Fruit fly (Drosophila melanogaster) whole organism, pupa: ENCODE results near the gene Lamtor3.

Experiments
- CG10348 ChIP-seq: fragments of 200-800 bp; sonication (Bioruptor generic); IDR thresholded peaks from 2 replicates; pipeline ENCODE4 v1.3.6; 2022; ENCODE audit warnings: missing biosample characterization, missing genetic modification characterization
- CG12605 ChIP-seq: fragments of 200-800 bp; sonication (Bioruptor generic); IDR thresholded peaks from 2 replicates; pipeline ENCODE4 v1.3.6; 2022; ENCODE audit warnings: missing biosample characterization, missing genetic modification characterization
- CG13204 ChIP-seq: fragments of 200-800 bp; sonication (Bioruptor generic); optimal IDR thresholded peaks from 2 replicates; lab custom pipeline; 2018; ENCODE audit warnings: missing biosample characterization, mild to moderate bottlenecking, missing genetic modification characterization, moderate library complexity
- CG14655 ChIP-seq: fragments of 200-800 bp; sonication (Bioruptor generic); optimal IDR thresholded peaks from 3 replicates; lab custom pipeline; 2017; ENCODE audit warnings: mild to moderate bottlenecking, missing biosample characterization, missing genetic modification reagents, missing genetic modification characterization
- CG15710 ChIP-seq: fragments of 200-800 bp; sonication (Bioruptor generic); optimal IDR thresholded peaks from 2 replicates; lab custom pipeline; 2018; ENCODE audit warnings: missing biosample characterization, mild to moderate bottlenecking, missing genetic modification characterization, moderate library complexity
- CG17806 ChIP-seq: fragments of 200-800 bp; sonication (Bioruptor generic); optimal IDR thresholded peaks from 2 replicates; lab custom pipeline; 2018; ENCODE audit warnings: missing biosample characterization, mild to moderate bottlenecking, missing genetic modification characterization, moderate library complexity
- CG32121 ChIP-seq: fragments of 200-800 bp; sonication (Bioruptor generic); IDR thresholded peaks from 2 replicates; pipeline ENCODE4 v1.3.6; 2022; ENCODE audit warnings: missing biosample characterization, missing genetic modification characterization
- CG34367 ChIP-seq: fragments of 200-800 bp; sonication (Bioruptor generic); optimal IDR thresholded peaks from 2 replicates; lab custom pipeline; 2018; ENCODE audit warnings: missing biosample characterization, mild to moderate bottlenecking, missing genetic modification characterization
- CG4496 ChIP-seq: fragments of 200-800 bp; sonication (Bioruptor generic); IDR thresholded peaks from 3 replicates; pipeline ENCODE4 v1.3.6; 2022; ENCODE audit warnings: missing biosample characterization, missing genetic modification characterization
- CG8159 ChIP-seq: fragments of 200-800 bp; sonication (Bioruptor generic); optimal IDR thresholded peaks from 3 replicates; lab custom pipeline; 2018; ENCODE audit warnings: missing biosample characterization, mild to moderate bottlenecking, missing genetic modification characterization, moderate library complexity
- CG8301 ChIP-seq: fragments of 200-800 bp; sonication (Bioruptor generic); optimal IDR thresholded peaks from 2 replicates; lab custom pipeline; 2018; ENCODE audit warnings: missing biosample characterization, mild to moderate bottlenecking, missing genetic modification characterization
- CG9948 ChIP-seq: fragments of 200-800 bp; sonication (Bioruptor generic); optimal IDR thresholded peaks from 2 replicates; lab custom pipeline; 2018; ENCODE audit warnings: missing biosample characterization, mild to moderate bottlenecking, missing genetic modification characterization, moderate library complexity
- D1 ChIP-seq: fragments of 200-800 bp; sonication (Bioruptor generic); optimal IDR thresholded peaks from 2 replicates; lab custom pipeline; 2018; ENCODE audit warnings: missing biosample characterization, mild to moderate bottlenecking, missing genetic modification characterization, moderate library complexity
- EcR ChIP-seq: fragments of 200-800 bp; sonication (Bioruptor generic); optimal IDR thresholded peaks from 3 replicates; lab custom pipeline; 2019; ENCODE audit warnings: missing biosample characterization, missing genetic modification characterization, mild to moderate bottlenecking, moderate library complexity, missing genetic modification reagents
- Ets98B ChIP-seq: fragments of 200-800 bp; sonication (Bioruptor generic); IDR thresholded peaks from 2 replicates; pipeline ENCODE4 v1.3.6; 2022; ENCODE audit warnings: missing biosample characterization, missing genetic modification characterization
- Pif1A ChIP-seq: fragments of 200-800 bp; sonication (Bioruptor generic); optimal IDR thresholded peaks from 3 replicates; lab custom pipeline; 2016; ENCODE audit warnings: missing biosample characterization, missing genetic modification characterization
- Pif1B ChIP-seq: fragments of 200-800 bp; sonication (Bioruptor generic); optimal IDR thresholded peaks from 3 replicates; lab custom pipeline; 2016; ENCODE audit warnings: missing biosample characterization, missing genetic modification characterization
- Snoo ChIP-seq: fragments of 200-800 bp; sonication (Bioruptor generic); optimal IDR thresholded peaks from 3 replicates; lab custom pipeline; 2017; ENCODE audit warnings: missing biosample characterization, mild to moderate bottlenecking, missing genetic modification characterization, inconsistent platforms
- fd96Ca ChIP-seq: fragments of 200-800 bp; sonication (Bioruptor generic); IDR thresholded peaks from 3 replicates; pipeline ENCODE4 v1.3.6; 2022; ENCODE audit warnings: missing biosample characterization, missing genetic modification characterization
- gl ChIP-seq: fragments of 200-800 bp; sonication (Bioruptor generic); optimal IDR thresholded peaks from 2 replicates; lab custom pipeline; 2018; ENCODE audit warnings: missing biosample characterization, mild to moderate bottlenecking, missing genetic modification characterization
- rn ChIP-seq: fragments of 200-800 bp; sonication (Bioruptor generic); IDR thresholded peaks from 2 replicates; pipeline ENCODE4 v1.3.6; 2022; ENCODE audit warnings: missing biosample characterization, missing genetic modification characterization

Lamtor3 gene

DNA sequence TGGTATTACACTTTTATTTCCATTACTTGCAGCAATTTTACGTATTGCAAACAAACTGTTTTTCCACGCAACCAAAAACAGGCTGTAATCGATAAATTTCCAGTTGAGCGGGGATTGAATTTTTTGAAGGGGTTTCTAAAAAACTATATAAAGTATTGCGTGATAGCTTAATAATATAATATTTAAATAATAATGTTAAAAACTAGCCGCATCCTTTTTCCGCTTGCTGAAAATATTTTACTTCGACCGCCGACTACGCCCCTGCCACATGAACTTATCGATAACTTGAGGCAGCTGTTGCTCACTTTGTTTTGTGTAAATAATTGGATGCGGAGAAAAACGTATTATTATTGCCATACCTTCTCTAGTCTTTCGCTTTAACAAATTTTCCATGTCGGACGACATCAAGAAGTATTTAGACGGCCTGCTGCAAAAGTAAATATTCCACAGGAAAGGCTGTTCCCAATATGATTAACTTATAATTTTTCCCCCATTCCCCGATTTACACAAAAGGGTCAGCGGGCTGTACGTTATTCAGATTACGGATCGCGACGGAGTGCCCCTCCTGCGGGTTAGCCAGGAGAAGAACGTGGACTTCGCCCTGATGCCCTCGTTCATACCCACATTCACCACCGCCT lies at the start of gene Lamtor3, which contains the start of gene fws:
Lamtor3 (plus strand) TSS at position 289 of the 638 bp plus-strand sequence.
fws (minus strand) TSS at position 87 of the 638 bp plus-strand sequence.
- TF ChIP-seq Snoo (tag; lab: Kevin White, UChicago) (peak; percentile 99), Pif1B (GFP tag; lab: Kevin White, UChicago) (peak; percentile 99), CG13204 (GFP tag; lab: Kevin White, UChicago) (no peak), fd96Ca (GFP tag; lab: Robert Waterston, UW) (peak; percentile 100), rn (GFP tag; lab: Robert Waterston, UW) (peak; percentile 99), EcR (GFP tag; lab: Kevin White, UChicago) (peak; percentile 41), Pif1A (GFP tag; lab: Kevin White, UChicago) (peak; percentile 98), CG17806 (peak; percentile 99), CG34367 (peak; percentile 98), CG8301 (tag; lab: Kevin White, UChicago) (peak; percentile 99), CG9948 (peak; percentile 99), CG8159 (tag; lab: Kevin White, UChicago) (peak; percentile 99), CG12605 (GFP tag; lab: Robert Waterston, UW) (peak; percentile 99), CG32121 (peak; percentile 99), D1 (tag; lab: Kevin White, UChicago) (peak; percentile 96), Ets98B (GFP tag; lab: Robert Waterston, UW) (peak; percentile 100), CG14655 (peak; percentile 99), gl (peak; percentile 95), CG15710 (tag; lab: Kevin White, UChicago) (peak; percentile 99), CG4496 (GFP tag; lab: Robert Waterston, UW) (peak; percentile 100), CG10348 (GFP tag; lab: Robert Waterston, UW) (peak; percentile 98)

DNA sequence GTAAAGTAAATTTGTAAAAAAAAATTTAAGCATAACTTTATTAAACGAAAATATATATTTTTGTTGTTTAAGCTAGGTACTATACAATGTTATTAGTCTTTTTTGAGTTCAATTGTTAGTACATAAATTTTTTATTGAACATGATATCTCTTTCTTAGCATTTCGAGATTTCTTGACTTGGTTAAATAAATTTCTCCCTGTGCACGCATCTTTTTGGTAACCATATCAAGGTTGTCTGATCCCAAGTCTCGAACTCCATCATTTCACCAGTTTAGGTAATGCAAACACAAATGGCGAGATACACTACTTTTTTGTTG lies 49.7 kb upstream of the Lamtor3 start:
- no peak for TF ChIP-seq CG13204 (GFP tag; lab: Kevin White, UChicago)
- TF ChIP-seq EcR (GFP tag; lab: Kevin White, UChicago): no peak
- peak; percentile 68 for TF ChIP-seq Pif1A (GFP tag; lab: Kevin White, UChicago)
- TF ChIP-seq CG12605 (GFP tag; lab: Robert Waterston, UW): no peak
- TF ChIP-seq CG32121: peak; percentile 83
- TF ChIP-seq CG8159 (tag; lab: Kevin White, UChicago): peak; percentile 59
- TF ChIP-seq Snoo (tag; lab: Kevin White, UChicago): peak; percentile 55
- TF ChIP-seq fd96Ca (GFP tag; lab: Robert Waterston, UW): no peak
- no peak for TF ChIP-seq CG10348 (GFP tag; lab: Robert Waterston, UW)
- peak; percentile 74 for TF ChIP-seq CG4496 (GFP tag; lab: Robert Waterston, UW)
- peak; percentile 66 for TF ChIP-seq CG14655
- TF ChIP-seq CG9948: peak; percentile 43
- peak; percentile 67 for TF ChIP-seq Pif1B (GFP tag; lab: Kevin White, UChicago)
- peak; percentile 40; the same call in 1 of the 2 replicates for TF ChIP-seq Ets98B (GFP tag; lab: Robert Waterston, UW)
- TF ChIP-seq gl: no peak
- peak; percentile 48 for TF ChIP-seq CG8301 (tag; lab: Kevin White, UChicago)

DNA sequence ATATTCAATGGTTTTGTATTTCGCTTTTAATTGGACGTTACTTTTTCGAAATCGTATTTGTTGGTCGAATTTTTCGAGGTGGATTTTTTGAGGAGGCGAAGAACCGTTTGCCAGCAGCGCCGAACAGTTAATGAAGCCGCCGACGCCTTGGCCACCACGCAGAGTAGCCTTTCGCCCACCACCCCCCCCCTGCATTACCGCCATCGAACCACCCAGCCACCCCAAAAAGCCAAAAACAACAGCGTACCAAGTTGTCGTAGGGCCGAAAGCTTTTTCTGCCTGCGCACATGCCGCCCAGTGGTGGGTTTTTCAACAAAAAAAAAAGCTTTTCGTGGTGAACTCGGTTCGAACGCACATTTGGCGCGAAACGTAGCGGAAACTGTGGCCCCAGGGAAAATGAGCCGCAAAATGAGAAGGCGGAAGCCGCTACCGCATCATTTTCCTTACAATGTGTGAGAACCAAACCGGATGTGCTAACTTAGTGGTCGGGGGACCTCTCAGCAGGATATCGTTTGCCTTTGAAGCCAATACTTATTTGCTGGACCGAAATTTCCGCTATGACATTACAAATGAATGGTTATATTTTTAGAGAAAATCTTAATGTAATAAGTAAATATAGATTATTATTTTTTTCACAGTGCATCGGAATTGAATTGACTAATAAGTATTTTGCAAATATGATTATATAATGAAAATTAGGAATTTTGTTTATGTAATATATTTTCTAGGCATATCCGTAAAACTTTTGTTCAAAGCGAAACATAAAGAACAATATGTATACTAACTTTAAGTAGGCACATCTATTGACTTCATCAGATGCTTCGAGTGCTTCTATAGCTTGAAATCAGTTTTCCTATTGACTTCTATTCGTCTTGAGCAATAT lies 47.8 kb upstream of the Lamtor3 start, which contains the start of the genes Dif and CG5043:
Dif (minus strand) TSS at position 132 of the 883 bp plus-strand sequence.
CG5043 (plus strand) TSS at position 833 of the 883 bp plus-strand sequence.
- TF ChIP-seq CG15710 (tag; lab: Kevin White, UChicago): no peak
- peak; percentile 36; the same call in 1 of the 2 replicates for TF ChIP-seq Ets98B (GFP tag; lab: Robert Waterston, UW)
- TF ChIP-seq CG4496 (GFP tag; lab: Robert Waterston, UW): peak; percentile 46; the same call in 1 of the 3 replicates

DNA sequence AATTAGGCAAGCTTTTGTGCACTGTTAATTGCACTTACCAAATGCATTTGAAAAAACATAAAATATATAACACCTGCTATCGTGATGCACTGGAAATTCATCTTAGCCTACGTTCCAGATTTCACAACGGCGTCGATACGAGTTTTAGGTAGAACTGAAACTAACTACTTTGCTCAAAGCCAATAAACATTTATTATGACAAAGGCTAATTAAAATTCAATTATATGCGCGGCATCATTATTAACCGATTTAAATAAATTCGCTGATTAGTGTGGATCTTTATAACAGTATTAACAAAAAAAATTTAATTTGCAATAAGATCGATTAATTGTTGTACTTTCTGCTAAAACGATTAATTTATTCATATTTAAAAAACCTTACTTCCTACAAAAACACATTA lies 44.5 kb upstream of the Lamtor3 start, which contains the start of gene CG33928:
CG33928 (minus strand) TSS at position 101 of the 400 bp plus-strand sequence.
- no peak for TF ChIP-seq CG8159 (tag; lab: Kevin White, UChicago)
- no peak for TF ChIP-seq CG8301 (tag; lab: Kevin White, UChicago)
- no peak for TF ChIP-seq CG12605 (GFP tag; lab: Robert Waterston, UW)
- no peak for TF ChIP-seq CG10348 (GFP tag; lab: Robert Waterston, UW)
- TF ChIP-seq Snoo (tag; lab: Kevin White, UChicago): no peak
- no peak for TF ChIP-seq Pif1A (GFP tag; lab: Kevin White, UChicago)
- no peak for TF ChIP-seq CG17806
- no peak for TF ChIP-seq fd96Ca (GFP tag; lab: Robert Waterston, UW)
- no peak for TF ChIP-seq gl
- TF ChIP-seq, all 21 proteins: peak for 0

DNA sequence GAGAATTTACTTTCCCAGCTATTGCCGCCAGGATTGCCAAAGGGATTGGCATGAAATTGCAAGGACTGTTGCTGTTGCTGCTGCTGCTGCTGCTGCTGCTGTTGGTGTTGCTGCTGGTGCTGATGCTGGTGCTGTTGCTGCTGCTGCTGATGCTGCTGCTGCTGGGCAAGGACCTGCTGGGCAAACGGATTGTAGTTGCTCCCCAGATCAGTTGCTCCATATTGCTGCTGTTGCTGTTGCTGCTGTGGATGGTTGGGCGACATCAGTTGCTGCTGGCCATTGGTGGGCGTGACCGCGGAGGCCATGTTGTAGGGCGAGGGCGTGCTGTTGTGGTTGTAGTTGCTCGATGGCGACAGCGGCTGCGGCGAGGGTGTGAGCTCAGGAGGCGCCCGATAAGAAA lies 43.4 kb upstream of the Lamtor3 start:
- no peak for TF ChIP-seq CG13204 (GFP tag; lab: Kevin White, UChicago)
- TF ChIP-seq CG8159 (tag; lab: Kevin White, UChicago): no peak
- no peak for TF ChIP-seq CG9948
- TF ChIP-seq CG12605 (GFP tag; lab: Robert Waterston, UW): no peak
- no peak for TF ChIP-seq Snoo (tag; lab: Kevin White, UChicago)
- TF ChIP-seq CG17806: no peak
- TF ChIP-seq Pif1B (GFP tag; lab: Kevin White, UChicago): no peak
- no peak for TF ChIP-seq EcR (GFP tag; lab: Kevin White, UChicago)
- no peak for TF ChIP-seq rn (GFP tag; lab: Robert Waterston, UW)
- no peak for TF ChIP-seq CG15710 (tag; lab: Kevin White, UChicago)
- TF ChIP-seq CG8301 (tag; lab: Kevin White, UChicago): no peak
- no peak for TF ChIP-seq D1 (tag; lab: Kevin White, UChicago)
- TF ChIP-seq Ets98B (GFP tag; lab: Robert Waterston, UW): no peak
- TF ChIP-seq fd96Ca (GFP tag; lab: Robert Waterston, UW): no peak
- TF ChIP-seq CG10348 (GFP tag; lab: Robert Waterston, UW): no peak
- TF ChIP-seq CG34367: no peak
- no peak for TF ChIP-seq CG4496 (GFP tag; lab: Robert Waterston, UW)
